Worm (Caenorhabditis elegans) whole organism, L4 larva: Measurements from ENCODE around the gene grl-11.

Experiments used
- F44E2.7 ChIP-seq: fragments of 200-800 bp; sonication (Bioruptor generic); IDR thresholded peaks from 2 replicates; pipeline ENCODE4 v2.1.2; 2022; ENCODE audit warnings: missing genetic modification characterization, missing compliant biosample characterization
- T26A8.4 ChIP-seq: fragments of 200-800 bp; sonication (Bioruptor generic); IDR thresholded peaks from 2 replicates; pipeline ENCODE4 v1.3.6; 2022; ENCODE audit warnings: missing genetic modification characterization, missing compliant biosample characterization
- Y105C5A.15 ChIP-seq: fragments of 200-800 bp; sonication (Bioruptor generic); IDR thresholded peaks from 2 replicates; pipeline ENCODE4 v1.3.6; 2022; ENCODE audit warnings: missing genetic modification characterization, missing compliant biosample characterization
- aha-1 ChIP-seq: fragments of 150-350 bp; peaks from one replicate; lab custom pipeline; 2014; ENCODE audit warnings: missing biosample characterization, missing genetic modification characterization
- ama-1 ChIP-seq: fragments of 150-350 bp; optimal IDR thresholded peaks from 2 replicates; lab custom pipeline; 2014; ENCODE audit warnings: inconsistent platforms, mixed read lengths
- arid-1 ChIP-seq: fragments of 200-800 bp; sonication (Bioruptor generic); conservative IDR thresholded peaks from 2 replicates; pipeline ENCODE4 v1.3.6; 2022; ENCODE audit warnings: missing genetic modification reagents, missing genetic modification characterization, missing compliant biosample characterization
- attf-4 ChIP-seq: sonication (generic microtip); optimal IDR thresholded peaks from 3 replicates; lab custom pipeline; 2017; ENCODE audit warnings: missing biosample characterization, missing genetic modification characterization
- ceh-20 ChIP-seq: fragments of 200-800 bp; sonication (Bioruptor generic); IDR thresholded peaks from 2 replicates; pipeline ENCODE4 v1.3.6; 2022; ENCODE audit warnings: missing genetic modification reagents, missing genetic modification characterization, missing compliant biosample characterization
- ces-1 ChIP-seq: fragments of 150-350 bp; sonication (generic microtip); optimal IDR thresholded peaks from 4 replicates; lab custom pipeline; 2014; ENCODE audit warnings: missing biosample characterization, missing genetic modification reagents, missing genetic modification characterization
- cey-2 ChIP-seq: sonication (generic microtip); optimal IDR thresholded peaks from 3 replicates; lab custom pipeline; 2017; ENCODE audit warnings: missing genetic modification characterization, mild to moderate bottlenecking, missing compliant biosample characterization, antibody characterized with exemption, borderline replicate concordance; ENCODE audit not compliant: insufficient read depth
- daf-16 ChIP-seq, 3 experiments: sonication (generic microtip); optimal IDR thresholded peaks; 2 replicates each; lab custom pipeline; 2016 to 2017; ENCODE audit warnings: missing genetic modification characterization in 3 of 3, missing genetic modification reagents in 3 of 3, mild to moderate bottlenecking in 2 of 3, missing compliant biosample characterization in 2 of 3, missing biosample characterization in 1 of 3, moderate library complexity in 1 of 3
- daf-8 ChIP-seq: fragments of 200-800 bp; sonication (Bioruptor generic); IDR thresholded peaks from 2 replicates; pipeline ENCODE4 v1.3.6; 2022; ENCODE audit warnings: missing genetic modification characterization, missing compliant biosample characterization
- dmd-8 ChIP-seq: fragments of 200-800 bp; sonication (Bioruptor generic); IDR thresholded peaks from 2 replicates; pipeline ENCODE4 v1.3.6; 2022; ENCODE audit warnings: missing genetic modification characterization, missing compliant biosample characterization
- duxl-1 ChIP-seq: sonication (generic microtip); optimal IDR thresholded peaks from 2 replicates; lab custom pipeline; 2016; ENCODE audit warnings: mild to moderate bottlenecking, missing genetic modification characterization, moderate library complexity, missing compliant biosample characterization; ENCODE audit not compliant: poor library complexity
- hlh-11 ChIP-seq: fragments of 200-800 bp; sonication (Bioruptor generic); optimal IDR thresholded peaks from 2 replicates; lab custom pipeline; 2018; ENCODE audit warnings: mild to moderate bottlenecking, missing genetic modification characterization, missing compliant biosample characterization
- hlh-30 ChIP-seq: sonication (generic microtip); optimal IDR thresholded peaks from 2 replicates; lab custom pipeline; 2017; ENCODE audit warnings: antibody characterized with exemption, mild to moderate bottlenecking, missing genetic modification characterization, missing compliant biosample characterization; ENCODE audit not compliant: insufficient read depth
- hmg-1.1 ChIP-seq: fragments of 200-800 bp; sonication (Bioruptor generic); IDR thresholded peaks from 2 replicates; pipeline ENCODE4 v1.3.6; 2022; ENCODE audit warnings: missing genetic modification reagents, missing genetic modification characterization, missing compliant biosample characterization
- lim-7 ChIP-seq: fragments of 200-800 bp; sonication (Bioruptor generic); IDR thresholded peaks from 2 replicates; pipeline ENCODE4 v1.3.6; 2022; ENCODE audit warnings: missing genetic modification characterization, missing compliant biosample characterization
- lin-38 ChIP-seq: fragments of 200-800 bp; sonication (Bioruptor generic); IDR thresholded peaks from 2 replicates; pipeline ENCODE4 v1.3.6; 2022; ENCODE audit warnings: missing genetic modification reagents, missing genetic modification characterization, missing compliant biosample characterization
- mes-2 ChIP-seq: sonication (generic microtip); optimal IDR thresholded peaks from 2 replicates; lab custom pipeline; 2016; ENCODE audit warnings: missing genotype, mild to moderate bottlenecking, missing genetic modification characterization, missing compliant biosample characterization; ENCODE audit not compliant: poor library complexity, severe bottlenecking
- nhr-102 ChIP-seq: sonication (generic microtip); optimal IDR thresholded peaks from 2 replicates; lab custom pipeline; 2016; ENCODE audit warnings: mild to moderate bottlenecking, missing genetic modification characterization, moderate library complexity, missing compliant biosample characterization
- nhr-11 ChIP-seq: fragments of 150-350 bp; optimal IDR thresholded peaks from 2 replicates; lab custom pipeline; 2014; ENCODE audit warnings: missing biosample characterization, missing genetic modification characterization
- nhr-111 ChIP-seq: fragments of 200-800 bp; sonication (Bioruptor generic); optimal IDR thresholded peaks from 2 replicates; lab custom pipeline; 2018; ENCODE audit warnings: mild to moderate bottlenecking, missing genetic modification characterization, missing compliant biosample characterization
- nhr-42 ChIP-seq: fragments of 200-800 bp; sonication (Bioruptor generic); IDR thresholded peaks from 2 replicates; pipeline ENCODE4 v1.3.6; 2022; ENCODE audit warnings: missing genetic modification characterization, missing compliant biosample characterization
- nhr-76 ChIP-seq: fragments of 150-350 bp; optimal IDR thresholded peaks from 2 replicates; lab custom pipeline; 2014; ENCODE audit warnings: missing biosample characterization, missing genetic modification characterization
- php-3 ChIP-seq: fragments of 200-800 bp; sonication (Bioruptor generic); IDR thresholded peaks from 2 replicates; pipeline ENCODE4 v1.3.6; 2022; ENCODE audit warnings: missing genetic modification reagents, missing genetic modification characterization, missing compliant biosample characterization
- saeg-2 ChIP-seq: fragments of 200-800 bp; sonication (Bioruptor generic); IDR thresholded peaks from 2 replicates; pipeline ENCODE4 v1.3.6; 2022; ENCODE audit warnings: missing genetic modification reagents, missing genetic modification characterization, missing compliant biosample characterization
- unc-62 ChIP-seq, 3 experiments: fragments of 150-350 bp in 1 of 3; sonication (generic microtip); optimal IDR thresholded peaks in 2 of 3; peaks in 1 of 3; 1 replicate in 1 of 3; 2 replicates in 2 of 3; lab custom pipeline; 2014 to 2017; ENCODE audit warnings: missing biosample characterization in 3 of 3, missing genetic modification characterization in 3 of 3, missing genetic modification reagents in 3 of 3, missing genotype in 1 of 3
- zag-1 ChIP-seq: fragments of 150-350 bp; optimal IDR thresholded peaks from 2 replicates; lab custom pipeline; 2014; ENCODE audit warnings: missing biosample characterization, missing genetic modification characterization
- zfp-3 ChIP-seq: fragments of 200-800 bp; sonication (Bioruptor generic); conservative IDR thresholded peaks from 2 replicates; pipeline ENCODE4 v1.3.6; 2022; ENCODE audit warnings: missing genetic modification reagents, missing genetic modification characterization, missing compliant biosample characterization
- zip-11 ChIP-seq: fragments of 200-800 bp; sonication (Bioruptor generic); IDR thresholded peaks from 2 replicates; pipeline ENCODE4 v1.3.6; 2022; ENCODE audit warnings: missing genetic modification characterization, missing compliant biosample characterization
- zip-2 ChIP-seq: fragments of 150-350 bp; optimal IDR thresholded peaks from 2 replicates; lab custom pipeline; 2014; ENCODE audit warnings: missing biosample characterization, missing genetic modification characterization
- ztf-11 ChIP-seq: fragments of 150-350 bp; optimal IDR thresholded peaks from 2 replicates; lab custom pipeline; 2014; ENCODE audit warnings: missing biosample characterization, missing genetic modification characterization
- ztf-7 ChIP-seq: fragments of 150-350 bp; optimal IDR thresholded peaks from 2 replicates; lab custom pipeline; 2014; ENCODE audit warnings: missing biosample characterization, missing genetic modification characterization

grl-11 gene

ce11 chrIII:9118314-9118850 is at the start of gene grl-11:
Gene grl-11 (minus strand): TSS chrIII:9118364.
- TF ChIP-seq Y105C5A.15 (GFP tag; lab: Robert Waterston, UW) (no peak), unc-62 (GFP tag; optimal IDR thresholded peaks at IDR 0.05 in 1 of 2; lab: Kevin White, UChicago) (peak in 1 of 2 experiments; percentile 81), unc-62 (tag; optimal IDR thresholded peaks at IDR 0.05; lab: Kevin White, UChicago) (no peak), cey-2 (no peak), nhr-76 (tag; lab: Kevin White, UChicago) (no peak), ces-1 (GFP tag; lab: Kevin White, UChicago) (no peak), F44E2.7 (GFP tag; lab: Robert Waterston, UW) (no peak)
- TF ChIP-seq, all 104 proteins: peak for 1

- no peak for TF ChIP-seq hlh-11 (tag; lab: Kevin White, UChicago)
- peak; percentile 58 for TF ChIP-seq aha-1 (tag; lab: Kevin White, UChicago)
Measured at ce11 chrIII:9162634-9163118, 44.5 kb upstream of the grl-11 start, which contains the start of gene dgk-3. Gene dgk-3 (plus strand): TSS chrIII:9163068.

ce11 chrIII:9161553-9161952 is 43.4 kb upstream of the grl-11 start, which contains the start of gene ptr-9:
Gene ptr-9 (minus strand): TSS chrIII:9161653.
- TF ChIP-seq ztf-7 (tag; lab: Kevin White, UChicago) (no peak), saeg-2 (GFP tag; lab: Robert Waterston, UW) (no peak), ama-1 (no peak), unc-62 (GFP tag; optimal IDR thresholded peaks at IDR 0.05 in 1 of 2; lab: Kevin White, UChicago) (peak in 1 of 2 experiments; percentile 39), unc-62 (tag; optimal IDR thresholded peaks at IDR 0.05; lab: Kevin White, UChicago) (no peak)

- no peak for TF ChIP-seq zip-2 (tag; lab: Kevin White, UChicago)
- TF ChIP-seq Y105C5A.15 (GFP tag; lab: Robert Waterston, UW): no peak
- TF ChIP-seq duxl-1 (tag; lab: Kevin White, UChicago): no peak
- TF ChIP-seq, all 104 proteins: peak for 0
Measured at ce11 chrIII:9154766-9155165, 36.6 kb upstream of the grl-11 start, which contains the start of gene irld-34. Gene irld-34 (plus strand): TSS chrIII:9155066.

- TF ChIP-seq nhr-42: no peak
- no peak for TF ChIP-seq nhr-111 (GFP tag; lab: Kevin White, UChicago)
- TF ChIP-seq arid-1 (GFP tag; lab: Robert Waterston, UW): no peak
- no peak for TF ChIP-seq attf-4 (tag; lab: Kevin White, UChicago)
- no peak for TF ChIP-seq lin-38 (GFP tag; lab: Robert Waterston, UW)
- TF ChIP-seq hlh-11 (tag; lab: Kevin White, UChicago): no peak
- TF ChIP-seq zip-2 (tag; lab: Kevin White, UChicago): no peak
- no peak for TF ChIP-seq ztf-11
- no peak for TF ChIP-seq lim-7 (GFP tag; lab: Robert Waterston, UW)
- TF ChIP-seq hmg-1.1 (GFP tag; lab: Robert Waterston, UW): no peak
- no peak for TF ChIP-seq mes-2
- no peak for TF ChIP-seq nhr-76 (tag; lab: Kevin White, UChicago)
- TF ChIP-seq php-3 (GFP tag; lab: Robert Waterston, UW): no peak
Measured at ce11 chrIII:9153809-9154208, 35.6 kb upstream of the grl-11 start, which contains the start of gene nhl-1. Gene nhl-1 (minus strand): TSS chrIII:9153909.

- TF ChIP-seq zfp-3 (no peak), zag-1 (no peak), ztf-11 (no peak), T26A8.4 (GFP tag; lab: Robert Waterston, UW) (no peak), nhr-11 (peak; percentile 17), hlh-30 (peak; percentile 27), zip-2 (tag; lab: Kevin White, UChicago) (no peak), daf-16 (GFP tag; optimal IDR thresholded peaks at IDR 0.05; lab: Kevin White, UChicago) (peak in 1 of 2 experiments; percentile 9), daf-16 (tag; optimal IDR thresholded peaks at IDR 0.05; lab: Kevin White, UChicago) (no peak), zip-11 (no peak), dmd-8 (GFP tag; lab: Robert Waterston, UW) (no peak), nhr-102 (tag; lab: Kevin White, UChicago) (no peak), ceh-20 (GFP tag; lab: Robert Waterston, UW) (no peak), Y105C5A.15 (GFP tag; lab: Robert Waterston, UW) (no peak), daf-8 (no peak)
- TF ChIP-seq, all 104 proteins: peak for 3
Measured at ce11 chrIII:9152950-9153349, 34.8 kb upstream of the grl-11 start.
